Fruit fly (Drosophila melanogaster): ENCODE measurements around the gene CG8519.

DNA sequence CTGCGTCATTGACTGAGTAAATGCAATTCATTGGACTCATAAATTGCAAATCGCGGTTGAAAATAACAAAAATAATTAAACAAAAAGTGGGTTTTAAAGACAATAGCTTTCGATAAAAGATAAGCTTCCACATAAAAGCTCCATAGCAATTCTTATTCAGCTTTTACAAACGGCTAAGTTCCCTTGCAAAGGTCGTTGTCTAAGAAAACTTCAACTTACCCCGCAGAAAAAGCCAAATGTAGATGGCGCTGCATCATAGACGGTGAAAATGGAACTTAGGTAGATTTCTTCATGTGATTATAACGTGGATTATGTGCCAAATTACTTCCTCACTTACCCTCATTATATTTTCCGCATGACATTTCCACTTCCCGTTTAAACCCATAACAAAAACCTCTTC is 15.7 kb upstream of the CG8519 start:
- TF ChIP-seq tap (tag; optimal IDR thresholded peaks at IDR 0.05) (no peak), CG12104 (GFP tag; optimal IDR thresholded peaks at IDR 0.05) (no peak), crc (GFP tag; optimal IDR thresholded peaks at IDR 0.05) (no peak), CG13287 (GFP tag; IDR thresholded peaks at IDR 0.05; ENCODE audit: partially characterized antibody) (peak; percentile 37; the same call in 1 of the 2 replicates), chinmo (GFP tag; IDR thresholded peaks at IDR 0.05; ENCODE audit: partially characterized antibody) (no peak), Hr39 (optimal IDR thresholded peaks at IDR 0.05) (no peak), Sin3A (optimal IDR thresholded peaks at IDR 0.05) (no peak), Six4 (GFP tag; optimal IDR thresholded peaks at IDR 0.05) (no peak)

Data from whole organism, embryonic.